Fruit fly (Drosophila melanogaster) whole organism, pupa: ENCODE results near the gene CG7382.

Source experiments
- CG10348 ChIP-seq: fragments of 200-800 bp; sonication (Bioruptor generic); IDR thresholded peaks from 2 replicates; pipeline ENCODE4 v1.3.6; 2022; ENCODE audit warnings: missing biosample characterization, missing genetic modification characterization
- CG17806 ChIP-seq: fragments of 200-800 bp; sonication (Bioruptor generic); optimal IDR thresholded peaks from 2 replicates; lab custom pipeline; 2018; ENCODE audit warnings: missing biosample characterization, mild to moderate bottlenecking, missing genetic modification characterization, moderate library complexity
- EcR ChIP-seq: fragments of 200-800 bp; sonication (Bioruptor generic); optimal IDR thresholded peaks from 3 replicates; lab custom pipeline; 2019; ENCODE audit warnings: missing biosample characterization, missing genetic modification characterization, mild to moderate bottlenecking, moderate library complexity, missing genetic modification reagents
- Ets98B ChIP-seq: fragments of 200-800 bp; sonication (Bioruptor generic); IDR thresholded peaks from 2 replicates; pipeline ENCODE4 v1.3.6; 2022; ENCODE audit warnings: missing biosample characterization, missing genetic modification characterization
- Pif1A ChIP-seq: fragments of 200-800 bp; sonication (Bioruptor generic); optimal IDR thresholded peaks from 3 replicates; lab custom pipeline; 2016; ENCODE audit warnings: missing biosample characterization, missing genetic modification characterization
- fd96Ca ChIP-seq: fragments of 200-800 bp; sonication (Bioruptor generic); IDR thresholded peaks from 3 replicates; pipeline ENCODE4 v1.3.6; 2022; ENCODE audit warnings: missing biosample characterization, missing genetic modification characterization
- rn ChIP-seq: fragments of 200-800 bp; sonication (Bioruptor generic); IDR thresholded peaks from 2 replicates; pipeline ENCODE4 v1.3.6; 2022; ENCODE audit warnings: missing biosample characterization, missing genetic modification characterization

dm6 chr2L:5517393-5517792 is 2.3 kb downstream of the CG7382 start, which contains the start of gene CG14020:
- TF ChIP-seq fd96Ca (GFP tag; lab: Robert Waterston, UW) (no peak), Ets98B (GFP tag; lab: Robert Waterston, UW) (no peak), rn (GFP tag; lab: Robert Waterston, UW) (no peak), Pif1A (no peak), EcR (GFP tag; lab: Kevin White, UChicago) (no peak), CG10348 (GFP tag; lab: Robert Waterston, UW) (no peak), CG17806 (tag; lab: Kevin White, UChicago) (no peak)
